Fruit fly (Drosophila melanogaster) whole organism, embryonic: Measurements from ENCODE around the gene Jhbp7.

Source experiments
- CG10565 ChIP-seq: fragments of 200-800 bp; sonication (Bioruptor generic); optimal IDR thresholded peaks from 3 replicates; lab custom pipeline; 2016; ENCODE audit warnings: missing biosample characterization, mild to moderate bottlenecking, missing genetic modification characterization
- Trl ChIP-seq, 3 experiments: fragments of >200 bp in 2 of 3; fragments of 200-800 bp in 1 of 3; sonication (Bioruptor generic) in 1 of 3; optimal IDR thresholded peaks; 2 replicates in 1 of 3; 3 replicates in 2 of 3; lab custom pipeline; 2016 to 2017; ENCODE audit warnings: missing biosample characterization in 1 of 3, missing genetic modification characterization in 1 of 3
- exex ChIP-seq: fragments of 200-800 bp; sonication (Bioruptor generic); optimal IDR thresholded peaks from 4 replicates; lab custom pipeline; 2018; ENCODE audit warnings: missing biosample characterization, mild to moderate bottlenecking, missing genetic modification characterization, moderate library complexity
- tx ChIP-seq: fragments of 200-800 bp; sonication (Bioruptor generic); optimal IDR thresholded peaks from 2 replicates; lab custom pipeline; 2016; ENCODE audit warnings: missing biosample characterization, missing genetic modification characterization

The Jhbp7 gene

dm6 chr3R:25287128-25287527 lies 49.7 kb downstream of the Jhbp7 start, which contains the start of gene CG13658 (continued):
- peak in 1 of 2 experiments; percentile 16 for TF ChIP-seq Trl (optimal IDR thresholded peaks at IDR 0.05; lab: Kevin White, UChicago)
- no peak for TF ChIP-seq Trl (GFP tag; optimal IDR thresholded peaks at IDR 0.05; lab: Kevin White, UChicago)
- TF ChIP-seq CG10565 (GFP tag; lab: Kevin White, UChicago) = no peak
- TF ChIP-seq tx (GFP tag; lab: Kevin White, UChicago) = no peak
- TF ChIP-seq exex (tag; lab: Kevin White, UChicago) = peak; percentile 69
